Worm (Caenorhabditis elegans): ENCODE results near the gene F26H11.4.

The F26H11.4 gene

ce11 chrII:14383644-14384043, 24.8 kb upstream of the F26H11.4 start, which contains the start of gene mes-2 (continued):
- no peak for TF ChIP-seq attf-3 (GFP tag; conservative IDR thresholded peaks at IDR 0.05)
- TF ChIP-seq K11D2.4 (GFP tag; IDR thresholded peaks at IDR 0.05), result 0 out of 2 replicates have a peak, but pooled peaks have one; percentile 28
- TF ChIP-seq ZK185.1 (tag; optimal IDR thresholded peaks at IDR 0.05; ENCODE audit: poor library complexity, severe bottlenecking), result no peak
- no peak for TF ChIP-seq ama-1 (optimal IDR thresholded peaks at IDR 0.05)
- TF ChIP-seq ama-1 (GFP tag; optimal IDR thresholded peaks at IDR 0.05), result no peak
- TF ChIP-seq madf-6 (GFP tag; IDR thresholded peaks at IDR 0.05), result peak; percentile 77
- TF ChIP-seq him-1 (tag; optimal IDR thresholded peaks at IDR 0.05), result no peak
- no peak for TF ChIP-seq lin-26 (GFP tag; IDR thresholded peaks at IDR 0.05)
- TF ChIP-seq atf-7 (tag; optimal IDR thresholded peaks at IDR 0.05), result no peak
- peak; percentile 65 for TF ChIP-seq D2030.7 (GFP tag; IDR thresholded peaks at IDR 0.05)
- peak; percentile 67 for TF ChIP-seq lin-40 (tag; optimal IDR thresholded peaks at IDR 0.05)
- 0 out of 2 replicates have a peak, but pooled peaks have one; percentile 25 for TF ChIP-seq rcor-1 (GFP tag; IDR thresholded peaks at IDR 0.05)
- TF ChIP-seq lsy-27 (tag; optimal IDR thresholded peaks at IDR 0.05; ENCODE audit: borderline replicate concordance, insufficient read depth), result no peak
- TF ChIP-seq Y53G8AR.9 (GFP tag; conservative IDR thresholded peaks at IDR 0.05), result 0 out of 2 replicates have a peak, but pooled peaks have one; percentile 15
- peak; percentile 65 for TF ChIP-seq dox-1 (GFP tag; IDR thresholded peaks at IDR 0.05)
- no peak for TF ChIP-seq snpc-1.3 (tag; optimal IDR thresholded peaks at IDR 0.05; ENCODE audit: insufficient read depth)
- no peak for TF ChIP-seq egl-18 (GFP tag; IDR thresholded peaks at IDR 0.05)
- TF ChIP-seq hmg-1.2 (GFP tag; IDR thresholded peaks at IDR 0.05), result 0 out of 2 replicates have a peak, but pooled peaks have one; percentile 34
- TF ChIP-seq F33H1.4 (GFP tag; IDR thresholded peaks at IDR 0.05), result peak; percentile 69
- no peak for TF ChIP-seq F57C9.4 (tag; optimal IDR thresholded peaks at IDR 0.05)
- peak; percentile 46; the same call in 1 of the 2 replicates for TF ChIP-seq ztf-28 (GFP tag; IDR thresholded peaks at IDR 0.05)
- TF ChIP-seq mel-28 (tag; optimal IDR thresholded peaks at IDR 0.05; ENCODE audit: borderline replicate concordance), result no peak
- TF ChIP-seq ceh-91 (GFP tag; IDR thresholded peaks at IDR 0.05), result peak; percentile 47; the same call in 1 of the 2 replicates
- TF ChIP-seq fkh-3 (tag; optimal IDR thresholded peaks at IDR 0.05), result no peak
- TF ChIP-seq let-526 (GFP tag; IDR thresholded peaks at IDR 0.05), result no peak
- TF ChIP-seq snpc-4 (GFP tag; optimal IDR thresholded peaks at IDR 0.05), result no peak
- TF ChIP-seq snpc-4 (tag; optimal IDR thresholded peaks at IDR 0.05), result no peak
- TF ChIP-seq B0261.1 (tag; optimal IDR thresholded peaks at IDR 0.05), result no peak
- peak; percentile 64 for TF ChIP-seq lsl-1 (GFP tag; optimal IDR thresholded peaks at IDR 0.05)
- no peak for TF ChIP-seq F22D6.2 (tag; optimal IDR thresholded peaks at IDR 0.05)
- no peak for TF ChIP-seq ceh-58 (GFP tag; IDR thresholded peaks at IDR 0.05)
- peak; percentile 36; the same call in 1 of the 2 replicates for TF ChIP-seq ekl-4 (GFP tag; IDR thresholded peaks at IDR 0.05)
- TF ChIP-seq lin-54 (GFP tag; optimal IDR thresholded peaks at IDR 0.05), result peak; percentile 98
- peak; percentile 52 for TF ChIP-seq attf-5 (GFP tag; optimal IDR thresholded peaks at IDR 0.05)

ce11 chrII:14388213-14388612, 20.2 kb upstream of the F26H11.4 start, which contains the start of gene F26H11.8:
F26H11.8 (plus strand) TSS chrII:14388513.
- TF ChIP-seq fkh-3 (tag; optimal IDR thresholded peaks at IDR 0.05) (no peak), egl-18 (GFP tag; IDR thresholded peaks at IDR 0.05) (no peak), Y53F4B.3 (GFP tag; IDR thresholded peaks at IDR 0.05) (no peak), zfh-2 (GFP tag; conservative IDR thresholded peaks at IDR 0.05) (no peak), F22D6.2 (tag; optimal IDR thresholded peaks at IDR 0.05) (no peak), hmg-20 (GFP tag; IDR thresholded peaks at IDR 0.05) (no peak), cebp-1 (GFP tag; IDR thresholded peaks at IDR 0.05) (no peak), cebp-1 (tag; optimal IDR thresholded peaks at IDR 0.05) (no peak), rcor-1 (GFP tag; IDR thresholded peaks at IDR 0.05) (no peak), F39B2.1 (GFP tag; IDR thresholded peaks at IDR 0.05) (no peak)

Measured in whole organism, young adult.